Worm (Caenorhabditis elegans): ENCODE results near the gene srbc-19.

- TF ChIP-seq ceh-6 (GFP tag; optimal IDR thresholded peaks at IDR 0.05) = no peak
- TF ChIP-seq nhr-11 (tag; optimal IDR thresholded peaks at IDR 0.05) = no peak
- TF ChIP-seq syd-9 (tag; optimal IDR thresholded peaks at IDR 0.05) = no peak
- no peak for TF ChIP-seq sdc-2 (tag; optimal IDR thresholded peaks at IDR 0.05)
- no peak for TF ChIP-seq ama-1 (optimal IDR thresholded peaks at IDR 0.05)
- TF ChIP-seq hlh-15 (tag; optimal IDR thresholded peaks at IDR 0.05) = no peak
- no peak for TF ChIP-seq npax-4 (tag; optimal IDR thresholded peaks at IDR 0.05)
Observed at ce11 chrV:2206181-2206580, 39.6 kb upstream of the srbc-19 start, which contains the start of gene srt-40.
